Fruit fly (Drosophila melanogaster): ENCODE data around the gene Sxl.
A peak's percentile ranks its signal among the peaks of the same experiment; 100 is the strongest.

The Sxl gene

DNA sequence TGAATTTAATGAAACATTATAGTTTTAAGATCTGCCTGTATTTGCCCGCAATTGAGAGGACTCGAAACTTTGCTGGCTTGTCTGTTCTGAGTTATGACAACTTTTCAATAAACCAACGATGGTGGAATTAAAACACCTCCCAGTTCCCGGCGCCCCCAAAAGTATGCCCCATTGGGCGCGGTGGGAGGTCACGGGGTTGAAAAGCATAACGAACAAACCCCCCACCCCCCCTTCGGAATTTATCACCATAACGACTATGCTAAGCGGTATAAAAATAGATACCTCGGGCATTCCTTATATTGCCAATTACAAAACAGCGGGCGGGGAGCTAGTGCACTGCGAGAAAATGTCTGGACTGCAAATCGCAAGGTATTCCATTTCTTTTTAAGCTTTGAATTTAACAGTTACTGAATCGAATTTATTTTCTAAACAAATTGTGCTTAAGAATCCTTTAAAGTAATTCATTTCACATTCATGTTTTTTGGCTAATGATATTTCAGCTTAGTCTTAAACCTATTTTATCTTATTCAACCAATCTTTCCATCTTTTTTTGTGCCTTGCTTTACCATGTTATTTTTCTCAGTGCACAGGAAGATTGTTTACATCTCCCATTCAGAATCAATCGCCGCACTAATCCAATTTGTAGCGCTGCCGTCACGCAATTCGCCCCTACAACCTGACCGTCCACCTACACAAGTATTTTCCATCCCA is 3.6 kb upstream of the Sxl start (continued):
- no peak for TF ChIP-seq Neu2 (GFP tag; optimal IDR thresholded peaks at IDR 0.05; ENCODE audit: borderline replicate concordance)
- no peak; the same call in 1 of the 3 replicates for TF ChIP-seq CG11093 (GFP tag; IDR thresholded peaks at IDR 0.05)
- TF ChIP-seq ac (GFP tag; optimal IDR thresholded peaks at IDR 0.05) = peak; percentile 47
- no peak for TF ChIP-seq HmgD (GFP tag; optimal IDR thresholded peaks at IDR 0.05)
- TF ChIP-seq Nf-YB (GFP tag; optimal IDR thresholded peaks at IDR 0.05) = peak; percentile 72
- TF ChIP-seq tup (GFP tag; optimal IDR thresholded peaks at IDR 0.05) = no peak
- peak; percentile 74 for TF ChIP-seq Rfx (GFP tag; IDR thresholded peaks at IDR 0.05)
- peak; percentile 82 for TF ChIP-seq ATbp (GFP tag; optimal IDR thresholded peaks at IDR 0.05)
- peak; percentile 91 for TF ChIP-seq Sox102F (GFP tag; optimal IDR thresholded peaks at IDR 0.05)
- peak; percentile 88 for TF ChIP-seq CG16863 (GFP tag; optimal IDR thresholded peaks at IDR 0.05)
- no peak for TF ChIP-seq MBD-R2 (GFP tag; IDR thresholded peaks at IDR 0.05)
- peak; percentile 84 for TF ChIP-seq Ptx1 (GFP tag; IDR thresholded peaks at IDR 0.05)
- peak; percentile 64 for TF ChIP-seq Oaz (GFP tag; IDR thresholded peaks at IDR 0.05)
- peak in 1 of 2 experiments; percentile 87 for TF ChIP-seq Eip74EF (GFP tag; optimal IDR thresholded peaks at IDR 0.05)
- TF ChIP-seq Nf-YA (GFP tag; IDR thresholded peaks at IDR 0.05) = peak; percentile 56; the same call in 1 of the 2 replicates
- TF ChIP-seq Hmr (GFP tag; optimal IDR thresholded peaks at IDR 0.05) = peak; percentile 91
- no peak for TF ChIP-seq cg (GFP tag; optimal IDR thresholded peaks at IDR 0.05)
- peak; percentile 45 for TF ChIP-seq CG13123 (GFP tag; optimal IDR thresholded peaks at IDR 0.05)
- TF ChIP-seq gsb (GFP tag; IDR thresholded peaks at IDR 0.05) = peak; percentile 47; the same call in 1 of the 2 replicates
- peak; percentile 79 for TF ChIP-seq dm (GFP tag; optimal IDR thresholded peaks at IDR 0.05)
- peak; percentile 76 for TF ChIP-seq bcd (GFP tag; optimal IDR thresholded peaks at IDR 0.05)
- TF ChIP-seq dysf (GFP tag; IDR thresholded peaks at IDR 0.05) = peak; percentile 89
- TF ChIP-seq ci (GFP tag; IDR thresholded peaks at IDR 0.05) = peak; percentile 74
- no peak for TF ChIP-seq corto (GFP tag; optimal IDR thresholded peaks at IDR 0.05)
- TF ChIP-seq CG14050 (GFP tag; IDR thresholded peaks at IDR 0.05) = peak; percentile 75
- TF ChIP-seq gsb-n (tag; optimal IDR thresholded peaks at IDR 0.05) = peak; percentile 81
- peak; percentile 48; the same call in 1 of the 2 replicates for TF ChIP-seq CG6272 (GFP tag; IDR thresholded peaks at IDR 0.05)
- TF ChIP-seq Dfd (GFP tag; optimal IDR thresholded peaks at IDR 0.05) = no peak

DNA sequence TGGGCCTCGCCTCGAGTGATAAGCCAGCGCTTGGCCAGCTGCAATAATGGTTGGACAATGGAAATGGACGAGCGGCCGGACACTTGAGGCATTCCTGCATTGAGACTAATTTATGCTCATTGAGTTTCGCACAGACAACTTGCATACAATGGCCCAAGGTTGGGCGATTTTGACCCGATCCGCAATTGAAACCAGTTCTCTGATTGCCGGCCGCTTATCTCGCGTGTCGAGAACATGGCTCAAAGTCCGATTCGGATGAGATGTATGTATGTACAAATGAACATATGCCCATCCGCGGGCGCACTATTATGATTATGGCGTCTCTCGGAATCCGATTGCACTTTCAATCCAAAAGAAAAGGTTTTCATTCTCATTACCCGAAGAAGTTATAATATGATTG is 2.8 kb upstream of the Sxl start:
- 0 out of 2 replicates have a peak, but pooled peaks have one; percentile 7 for TF ChIP-seq Drgx (GFP tag; IDR thresholded peaks at IDR 0.05)
- TF ChIP-seq BEAF-32 (GFP tag; optimal IDR thresholded peaks at IDR 0.05) = no peak
- no peak for TF ChIP-seq CG13296 (GFP tag; optimal IDR thresholded peaks at IDR 0.05)
- TF ChIP-seq sisA (GFP tag; IDR thresholded peaks at IDR 0.05) = no peak
- no peak for TF ChIP-seq CG6175 (GFP tag; IDR thresholded peaks at IDR 0.05)
- no peak for TF ChIP-seq ac (GFP tag; optimal IDR thresholded peaks at IDR 0.05)
- TF ChIP-seq Atf-2 (GFP tag; optimal IDR thresholded peaks at IDR 0.05) = no peak
- TF ChIP-seq pzg (GFP tag; optimal IDR thresholded peaks at IDR 0.05) = no peak
- TF ChIP-seq cwo (GFP tag; optimal IDR thresholded peaks at IDR 0.05) = no peak
- peak; percentile 7 for TF ChIP-seq Med (GFP tag)
- no peak for TF ChIP-seq pb (GFP tag; optimal IDR thresholded peaks at IDR 0.05)
- no peak for TF ChIP-seq Ravus (GFP tag; IDR thresholded peaks at IDR 0.05)
- no peak for TF ChIP-seq Chrac-16 (GFP tag; optimal IDR thresholded peaks at IDR 0.05)
- no peak for TF ChIP-seq CG3065 (GFP tag; optimal IDR thresholded peaks at IDR 0.05)
- TF ChIP-seq nom (GFP tag; optimal IDR thresholded peaks at IDR 0.05) = peak; percentile 92
